Fruit fly (Drosophila melanogaster) whole organism, pupa: ENCODE data around the gene rtp.

ENCODE experiments used
- CG10348 ChIP-seq: fragments of 200-800 bp; sonication (Bioruptor generic); IDR thresholded peaks from 2 replicates; pipeline ENCODE4 v1.3.6; 2022; ENCODE audit warnings: missing biosample characterization, missing genetic modification characterization
- CG12605 ChIP-seq: fragments of 200-800 bp; sonication (Bioruptor generic); IDR thresholded peaks from 2 replicates; pipeline ENCODE4 v1.3.6; 2022; ENCODE audit warnings: missing biosample characterization, missing genetic modification characterization
- CG13204 ChIP-seq: fragments of 200-800 bp; sonication (Bioruptor generic); optimal IDR thresholded peaks from 2 replicates; lab custom pipeline; 2018; ENCODE audit warnings: missing biosample characterization, mild to moderate bottlenecking, missing genetic modification characterization, moderate library complexity
- CG14655 ChIP-seq: fragments of 200-800 bp; sonication (Bioruptor generic); optimal IDR thresholded peaks from 3 replicates; lab custom pipeline; 2017; ENCODE audit warnings: mild to moderate bottlenecking, missing biosample characterization, missing genetic modification reagents, missing genetic modification characterization
- CG15710 ChIP-seq: fragments of 200-800 bp; sonication (Bioruptor generic); optimal IDR thresholded peaks from 2 replicates; lab custom pipeline; 2018; ENCODE audit warnings: missing biosample characterization, mild to moderate bottlenecking, missing genetic modification characterization, moderate library complexity
- CG17806 ChIP-seq: fragments of 200-800 bp; sonication (Bioruptor generic); optimal IDR thresholded peaks from 2 replicates; lab custom pipeline; 2018; ENCODE audit warnings: missing biosample characterization, mild to moderate bottlenecking, missing genetic modification characterization, moderate library complexity
- CG32121 ChIP-seq: fragments of 200-800 bp; sonication (Bioruptor generic); IDR thresholded peaks from 2 replicates; pipeline ENCODE4 v1.3.6; 2022; ENCODE audit warnings: missing biosample characterization, missing genetic modification characterization
- CG34367 ChIP-seq: fragments of 200-800 bp; sonication (Bioruptor generic); optimal IDR thresholded peaks from 2 replicates; lab custom pipeline; 2018; ENCODE audit warnings: missing biosample characterization, mild to moderate bottlenecking, missing genetic modification characterization
- CG4496 ChIP-seq: fragments of 200-800 bp; sonication (Bioruptor generic); IDR thresholded peaks from 3 replicates; pipeline ENCODE4 v1.3.6; 2022; ENCODE audit warnings: missing biosample characterization, missing genetic modification characterization
- CG8159 ChIP-seq: fragments of 200-800 bp; sonication (Bioruptor generic); optimal IDR thresholded peaks from 3 replicates; lab custom pipeline; 2018; ENCODE audit warnings: missing biosample characterization, mild to moderate bottlenecking, missing genetic modification characterization, moderate library complexity
- CG8301 ChIP-seq: fragments of 200-800 bp; sonication (Bioruptor generic); optimal IDR thresholded peaks from 2 replicates; lab custom pipeline; 2018; ENCODE audit warnings: missing biosample characterization, mild to moderate bottlenecking, missing genetic modification characterization
- CG9948 ChIP-seq: fragments of 200-800 bp; sonication (Bioruptor generic); optimal IDR thresholded peaks from 2 replicates; lab custom pipeline; 2018; ENCODE audit warnings: missing biosample characterization, mild to moderate bottlenecking, missing genetic modification characterization, moderate library complexity
- D1 ChIP-seq: fragments of 200-800 bp; sonication (Bioruptor generic); optimal IDR thresholded peaks from 2 replicates; lab custom pipeline; 2018; ENCODE audit warnings: missing biosample characterization, mild to moderate bottlenecking, missing genetic modification characterization, moderate library complexity
- EcR ChIP-seq: fragments of 200-800 bp; sonication (Bioruptor generic); optimal IDR thresholded peaks from 3 replicates; lab custom pipeline; 2019; ENCODE audit warnings: missing biosample characterization, missing genetic modification characterization, mild to moderate bottlenecking, moderate library complexity, missing genetic modification reagents
- Ets98B ChIP-seq: fragments of 200-800 bp; sonication (Bioruptor generic); IDR thresholded peaks from 2 replicates; pipeline ENCODE4 v1.3.6; 2022; ENCODE audit warnings: missing biosample characterization, missing genetic modification characterization
- Pif1A ChIP-seq: fragments of 200-800 bp; sonication (Bioruptor generic); optimal IDR thresholded peaks from 3 replicates; lab custom pipeline; 2016; ENCODE audit warnings: missing biosample characterization, missing genetic modification characterization
- Pif1B ChIP-seq: fragments of 200-800 bp; sonication (Bioruptor generic); optimal IDR thresholded peaks from 3 replicates; lab custom pipeline; 2016; ENCODE audit warnings: missing biosample characterization, missing genetic modification characterization
- Snoo ChIP-seq: fragments of 200-800 bp; sonication (Bioruptor generic); optimal IDR thresholded peaks from 3 replicates; lab custom pipeline; 2017; ENCODE audit warnings: missing biosample characterization, mild to moderate bottlenecking, missing genetic modification characterization, inconsistent platforms
- fd96Ca ChIP-seq: fragments of 200-800 bp; sonication (Bioruptor generic); IDR thresholded peaks from 3 replicates; pipeline ENCODE4 v1.3.6; 2022; ENCODE audit warnings: missing biosample characterization, missing genetic modification characterization
- gl ChIP-seq: fragments of 200-800 bp; sonication (Bioruptor generic); optimal IDR thresholded peaks from 2 replicates; lab custom pipeline; 2018; ENCODE audit warnings: missing biosample characterization, mild to moderate bottlenecking, missing genetic modification characterization
- rn ChIP-seq: fragments of 200-800 bp; sonication (Bioruptor generic); IDR thresholded peaks from 2 replicates; pipeline ENCODE4 v1.3.6; 2022; ENCODE audit warnings: missing biosample characterization, missing genetic modification characterization

rtp gene

dm6 chr3R:5229458-5229857 is 7.7 kb downstream of the rtp start:
- TF ChIP-seq EcR, result peak; percentile 14
- no peak for TF ChIP-seq CG17806 (tag; lab: Kevin White, UChicago)

- TF ChIP-seq CG13204 (no peak), EcR (no peak), CG17806 (tag; lab: Kevin White, UChicago) (no peak), Pif1B (GFP tag; lab: Kevin White, UChicago) (no peak), CG15710 (tag; lab: Kevin White, UChicago) (no peak), CG14655 (GFP tag; lab: Kevin White, UChicago) (no peak)
Measured at dm6 chr3R:5226025-5226424, 11.1 kb downstream of the rtp start, which contains the start of gene Vps37B. Vps37B (plus strand) TSS chr3R:5226158.

- TF ChIP-seq fd96Ca (GFP tag; lab: Robert Waterston, UW) (peak; percentile 26; the same call in 1 of the 3 replicates), CG8301 (tag; lab: Kevin White, UChicago) (no peak)
Measured at dm6 chr3R:5223839-5224238, 13.3 kb downstream of the rtp start, which contains the start of gene CG14664. CG14664 (plus strand) TSS chr3R:5224139.

dm6 chr3R:5223135-5223534 is 14.0 kb downstream of the rtp start, which contains the start of gene CG2604:
CG2604 (minus strand) TSS chr3R:5223365.
- TF ChIP-seq CG8301 (tag; lab: Kevin White, UChicago), result no peak
- TF ChIP-seq CG15710 (tag; lab: Kevin White, UChicago), result peak; percentile 34
- no peak for TF ChIP-seq D1 (tag; lab: Kevin White, UChicago)
- TF ChIP-seq Pif1A, result no peak
- TF ChIP-seq CG32121, result no peak
- no peak for TF ChIP-seq Pif1B (GFP tag; lab: Kevin White, UChicago)
- TF ChIP-seq CG4496 (GFP tag; lab: Robert Waterston, UW), result peak; percentile 71
- peak; percentile 11 for TF ChIP-seq EcR
- TF ChIP-seq Ets98B (GFP tag; lab: Robert Waterston, UW), result peak; percentile 57
- TF ChIP-seq Snoo, result peak; percentile 51
- peak; percentile 60 for TF ChIP-seq gl (tag; lab: Kevin White, UChicago)
- TF ChIP-seq CG12605 (GFP tag; lab: Robert Waterston, UW), result peak; percentile 35; the same call in 1 of the 2 replicates
- peak; percentile 6 for TF ChIP-seq CG17806 (tag; lab: Kevin White, UChicago)
- TF ChIP-seq CG34367, result peak; percentile 25

dm6 chr3R:5219466-5219865 is 17.6 kb downstream of the rtp start, which contains the start of the genes Prosbeta2R2 and CG1116:
Prosbeta2R2 (minus strand) TSS chr3R:5219528.
CG1116 (plus strand) TSS chr3R:5219657.
- no peak for TF ChIP-seq CG15710 (tag; lab: Kevin White, UChicago)
- TF ChIP-seq rn, result no peak
- no peak for TF ChIP-seq gl (tag; lab: Kevin White, UChicago)
- TF ChIP-seq fd96Ca (GFP tag; lab: Robert Waterston, UW), result no peak
- no peak for TF ChIP-seq CG14655 (GFP tag; lab: Kevin White, UChicago)
- TF ChIP-seq Pif1B (GFP tag; lab: Kevin White, UChicago), result no peak
- no peak for TF ChIP-seq CG17806 (tag; lab: Kevin White, UChicago)
- TF ChIP-seq Pif1A, result no peak
- TF ChIP-seq CG12605 (GFP tag; lab: Robert Waterston, UW), result no peak
- TF ChIP-seq D1 (tag; lab: Kevin White, UChicago), result no peak
- no peak for TF ChIP-seq CG8159 (tag; lab: Kevin White, UChicago)
- TF ChIP-seq Ets98B (GFP tag; lab: Robert Waterston, UW), result no peak
- TF ChIP-seq CG13204, result no peak
- no peak for TF ChIP-seq CG9948 (tag; lab: Kevin White, UChicago)
- no peak for TF ChIP-seq EcR
- TF ChIP-seq CG32121, result no peak
- TF ChIP-seq CG34367, result no peak
- TF ChIP-seq CG10348, result no peak
- no peak for TF ChIP-seq CG8301 (tag; lab: Kevin White, UChicago)

- TF ChIP-seq Snoo (peak; percentile 8), fd96Ca (GFP tag; lab: Robert Waterston, UW) (0 out of 3 replicates have a peak, but pooled peaks have one; percentile 22), Ets98B (GFP tag; lab: Robert Waterston, UW) (peak; percentile 48; the same call in 1 of the 2 replicates), CG12605 (GFP tag; lab: Robert Waterston, UW) (peak; percentile 46; the same call in 1 of the 2 replicates), CG34367 (no peak)
Measured at dm6 chr3R:5217278-5217714, 19.8 kb downstream of the rtp start, which contains the start of gene cno. cno (minus strand) TSS chr3R:5217456.

dm6 chr3R:5216308-5216765 is 20.8 kb downstream of the rtp start:
- no peak for TF ChIP-seq CG10348
- peak; percentile 60 for TF ChIP-seq EcR
- TF ChIP-seq CG17806 (tag; lab: Kevin White, UChicago), result no peak
